Fruit fly (Drosophila melanogaster) whole organism, embryonic: ENCODE data around the gene CG1764.

Experiments
- Antp ChIP-seq: fragments of 200-800 bp; sonication (Bioruptor generic); optimal IDR thresholded peaks from 3 replicates; lab custom pipeline; 2016; ENCODE audit warnings: missing biosample characterization, missing genetic modification characterization
- CG10366 ChIP-seq: fragments of 200-800 bp; sonication (Bioruptor generic); IDR thresholded peaks from 2 replicates; pipeline ENCODE4 v1.3.6; 2022; ENCODE audit warnings: missing biosample characterization, missing genetic modification characterization
- CG11560 ChIP-seq: fragments of 200-800 bp; sonication (Bioruptor generic); IDR thresholded peaks from 3 replicates; pipeline ENCODE4 v1.3.6; 2022; ENCODE audit warnings: missing biosample characterization, missing genetic modification characterization
- CG11696 ChIP-seq: fragments of 200-800 bp; sonication (Bioruptor generic); IDR thresholded peaks from 2 replicates; pipeline ENCODE4 v1.3.6; 2022; ENCODE audit warnings: missing biosample characterization, missing genetic modification characterization
- CG12769 ChIP-seq: fragments of 200-800 bp; sonication (Bioruptor generic); optimal IDR thresholded peaks from 2 replicates; lab custom pipeline; 2019; ENCODE audit warnings: missing biosample characterization, mild to moderate bottlenecking, missing genetic modification characterization, moderate library complexity
- CG17328 ChIP-seq: fragments of 200-800 bp; sonication (Bioruptor generic); IDR thresholded peaks from 2 replicates; pipeline ENCODE4 v1.3.6; 2022; ENCODE audit warnings: missing biosample characterization, missing genetic modification characterization
- CG17568 ChIP-seq: fragments of 200-800 bp; sonication (Bioruptor generic); optimal IDR thresholded peaks from 2 replicates; lab custom pipeline; 2018; ENCODE audit warnings: missing biosample characterization, mild to moderate bottlenecking, missing genetic modification characterization, moderate library complexity
- CG2199 ChIP-seq: fragments of 200-800 bp; sonication (Bioruptor generic); IDR thresholded peaks from 3 replicates; pipeline ENCODE4 v1.3.6; 2022; ENCODE audit warnings: missing biosample characterization, missing genetic modification characterization
- CG32532 ChIP-seq: fragments of 200-800 bp; sonication (Bioruptor generic); IDR thresholded peaks from 2 replicates; pipeline ENCODE4 v1.3.6; 2022; ENCODE audit warnings: missing biosample characterization, missing genetic modification characterization
- CG33213 ChIP-seq: fragments of 200-800 bp; sonication (Bioruptor generic); optimal IDR thresholded peaks from 3 replicates; lab custom pipeline; 2016; ENCODE audit warnings: missing biosample characterization, missing genetic modification characterization
- CG34224 ChIP-seq: fragments of 200-800 bp; sonication (Bioruptor generic); IDR thresholded peaks from 3 replicates; pipeline ENCODE4 v1.3.6; 2022; ENCODE audit warnings: missing biosample characterization, missing genetic modification characterization; ENCODE audit not compliant: partially characterized antibody
- CG43689 ChIP-seq: fragments of 200-800 bp; sonication (Bioruptor generic); IDR thresholded peaks from 2 replicates; pipeline ENCODE4 v1.3.6; 2022; ENCODE audit warnings: missing biosample characterization, missing genetic modification characterization
- CG4424 ChIP-seq: fragments of 200-800 bp; sonication (Bioruptor generic); optimal IDR thresholded peaks from 3 replicates; lab custom pipeline; 2016; ENCODE audit warnings: missing biosample characterization, missing genetic modification characterization
- CG4617 ChIP-seq: fragments of 200-800 bp; sonication (Bioruptor generic); optimal IDR thresholded peaks from 3 replicates; lab custom pipeline; 2016; ENCODE audit warnings: missing biosample characterization, missing genetic modification characterization, borderline replicate concordance
- CG6654 ChIP-seq: fragments of 200-800 bp; sonication (Bioruptor generic); optimal IDR thresholded peaks from 2 replicates; lab custom pipeline; 2017; ENCODE audit warnings: missing biosample characterization, mild to moderate bottlenecking, missing genetic modification characterization
- CG7786 ChIP-seq: fragments of 200-800 bp; sonication (Bioruptor generic); optimal IDR thresholded peaks from 2 replicates; lab custom pipeline; 2016; ENCODE audit warnings: missing biosample characterization, missing genetic modification characterization
- CG7928 ChIP-seq: fragments of 200-800 bp; sonication (Bioruptor generic); optimal IDR thresholded peaks from 2 replicates; lab custom pipeline; 2017; ENCODE audit warnings: missing biosample characterization, mild to moderate bottlenecking, missing genetic modification characterization
- CG9932 ChIP-seq: fragments of 200-800 bp; sonication (Bioruptor generic); IDR thresholded peaks from 2 replicates; pipeline ENCODE4 v1.3.6; 2022; ENCODE audit warnings: missing biosample characterization, missing genetic modification characterization
- Doc3 ChIP-seq: fragments of 200-800 bp; sonication (Bioruptor generic); IDR thresholded peaks from 3 replicates; pipeline ENCODE4 v1.3.6; 2022; ENCODE audit warnings: missing biosample characterization, missing genetic modification characterization; ENCODE audit not compliant: partially characterized antibody
- Drgx ChIP-seq: fragments of 200-800 bp; sonication (Bioruptor generic); IDR thresholded peaks from 2 replicates; pipeline ENCODE4 v1.3.6; 2022; ENCODE audit warnings: missing biosample characterization, missing genetic modification characterization
- ERR ChIP-seq: fragments of 200-800 bp; sonication (Bioruptor generic); optimal IDR thresholded peaks from 2 replicates; lab custom pipeline; 2016; ENCODE audit warnings: missing biosample characterization, missing genetic modification characterization
- Kr ChIP-seq: fragments of 200-800 bp; sonication (Bioruptor generic); optimal IDR thresholded peaks from 2 replicates; lab custom pipeline; 2017; ENCODE audit warnings: missing biosample characterization, mild to moderate bottlenecking, missing genetic modification characterization
- NC2β ChIP-seq: fragments of 200-800 bp; sonication (Bioruptor generic); optimal IDR thresholded peaks from 2 replicates; lab custom pipeline; 2016; ENCODE audit warnings: missing biosample characterization, missing genetic modification characterization
- NFAT ChIP-seq: fragments of 200-800 bp; sonication (Bioruptor generic); IDR thresholded peaks from 2 replicates; pipeline ENCODE4 v1.3.6; 2022; ENCODE audit warnings: missing biosample characterization, missing genetic modification characterization
- NK7.1 ChIP-seq: fragments of 200-800 bp; sonication (Bioruptor generic); optimal IDR thresholded peaks from 3 replicates; lab custom pipeline; 2016; ENCODE audit warnings: missing biosample characterization, missing genetic modification characterization
- NfI ChIP-seq: fragments of 200-800 bp; sonication (Bioruptor generic); optimal IDR thresholded peaks from 3 replicates; lab custom pipeline; 2018; ENCODE audit warnings: missing biosample characterization, mild to moderate bottlenecking, missing genetic modification characterization, moderate library complexity
- Oli ChIP-seq: fragments of 200-800 bp; sonication (Bioruptor generic); optimal IDR thresholded peaks from 2 replicates; lab custom pipeline; 2018; ENCODE audit warnings: missing biosample characterization, mild to moderate bottlenecking, missing genetic modification characterization, moderate library complexity
- Pdp1 ChIP-seq, 2 experiments: fragments of 200-800 bp; sonication (Bioruptor generic); optimal IDR thresholded peaks; 3 replicates each; lab custom pipeline; 2016; ENCODE audit warnings: missing biosample characterization in 2 of 2, missing genetic modification characterization in 2 of 2, mild to moderate bottlenecking in 1 of 2, moderate library complexity in 1 of 2
- Ptx1 ChIP-seq: fragments of 200-800 bp; sonication (Bioruptor generic); IDR thresholded peaks from 2 replicates; pipeline ENCODE4 v1.3.6; 2022; ENCODE audit warnings: missing biosample characterization, missing genetic modification characterization
- Sry-δ ChIP-seq: fragments of 200-800 bp; sonication (Bioruptor generic); optimal IDR thresholded peaks from 2 replicates; lab custom pipeline; 2016; ENCODE audit warnings: missing biosample characterization, missing genetic modification characterization
- Xbp1 ChIP-seq: fragments of 200-800 bp; sonication (Bioruptor generic); optimal IDR thresholded peaks from 3 replicates; lab custom pipeline; 2016; ENCODE audit warnings: missing biosample characterization, mild to moderate bottlenecking, missing genetic modification characterization
- Xrp1 ChIP-seq: fragments of 200-800 bp; sonication (Bioruptor generic); IDR thresholded peaks from 2 replicates; pipeline ENCODE4 v1.3.6; 2022; ENCODE audit warnings: missing biosample characterization, missing genetic modification characterization
- crol ChIP-seq: fragments of 200-800 bp; sonication (Bioruptor generic); IDR thresholded peaks from 2 replicates; pipeline ENCODE4 v1.3.6; 2022; ENCODE audit warnings: missing biosample characterization, missing genetic modification characterization
- dysf ChIP-seq: fragments of 200-800 bp; sonication (Bioruptor generic); IDR thresholded peaks from 3 replicates; pipeline ENCODE4 v1.3.6; 2022; ENCODE audit warnings: missing biosample characterization, missing genetic modification characterization
- ems ChIP-seq: fragments of 200-800 bp; sonication (Bioruptor generic); optimal IDR thresholded peaks from 3 replicates; lab custom pipeline; 2016; ENCODE audit warnings: missing biosample characterization, missing genetic modification characterization
- en ChIP-seq: fragments of 200-800 bp; sonication (Bioruptor generic); optimal IDR thresholded peaks from 2 replicates; lab custom pipeline; 2016; ENCODE audit warnings: missing biosample characterization, missing genetic modification characterization
- eve ChIP-seq, 2 experiments: fragments of >200 bp; optimal IDR thresholded peaks; 2 replicates each; lab custom pipeline; 2017; ENCODE audit warnings: missing biosample characterization in 2 of 2, missing genetic modification characterization in 2 of 2
- gem ChIP-seq: fragments of 200-800 bp; sonication (Bioruptor generic); optimal IDR thresholded peaks from 2 replicates; lab custom pipeline; 2019; ENCODE audit warnings: missing biosample characterization, mild to moderate bottlenecking, missing genetic modification characterization, moderate library complexity
- luna ChIP-seq: fragments of 200-800 bp; sonication (Bioruptor generic); optimal IDR thresholded peaks from 2 replicates; lab custom pipeline; 2016; ENCODE audit warnings: missing biosample characterization, missing genetic modification characterization
- nmo ChIP-seq: fragments of 200-800 bp; sonication (Bioruptor generic); optimal IDR thresholded peaks from 2 replicates; lab custom pipeline; 2018; ENCODE audit warnings: missing biosample characterization, mild to moderate bottlenecking, missing genetic modification characterization, moderate library complexity
- nom ChIP-seq: fragments of 200-800 bp; sonication (Bioruptor generic); optimal IDR thresholded peaks from 2 replicates; lab custom pipeline; 2017; ENCODE audit warnings: missing biosample characterization, missing genetic modification characterization, mild to moderate bottlenecking, moderate library complexity, missing genetic modification reagents
- pan ChIP-seq, 4 experiments: fragments of >200 bp in 3 of 4; fragments of 200-800 bp in 1 of 4; sonication (Bioruptor generic) in 1 of 4; optimal IDR thresholded peaks in 3 of 4; IDR thresholded peaks in 1 of 4; 2 replicates each; pipeline versions ENCODE4 v1.3.6 to Lab custom; 2017 to 2022; ENCODE audit warnings: missing biosample characterization in 2 of 4, missing genetic modification characterization in 2 of 4, mixed read lengths in 1 of 4
- sens ChIP-seq: fragments of 200-800 bp; sonication (Bioruptor generic); peaks from one replicate; lab custom pipeline; 2016; ENCODE audit warnings: missing biosample characterization, missing genetic modification characterization
- sens-2 ChIP-seq: fragments of 200-800 bp; sonication (Bioruptor generic); IDR thresholded peaks from 2 replicates; pipeline ENCODE4 v1.3.6; 2022; ENCODE audit warnings: missing biosample characterization, missing genetic modification characterization
- tgo ChIP-seq: fragments of 200-800 bp; sonication (Bioruptor generic); IDR thresholded peaks from 3 replicates; pipeline ENCODE4 v1.3.6; 2022; ENCODE audit warnings: missing biosample characterization, missing genetic modification characterization
- tio ChIP-seq: fragments of 200-800 bp; sonication (Bioruptor generic); optimal IDR thresholded peaks from 2 replicates; lab custom pipeline; 2017; ENCODE audit warnings: missing biosample characterization, missing genetic modification characterization, inconsistent platforms
- trem ChIP-seq: fragments of 200-800 bp; optimal IDR thresholded peaks from 3 replicates; lab custom pipeline; 2019; ENCODE audit warnings: missing biosample characterization, mild to moderate bottlenecking, missing genetic modification characterization, moderate library complexity
- vvl ChIP-seq: fragments of 200-800 bp; sonication (Bioruptor generic); IDR thresholded peaks from 2 replicates; pipeline ENCODE4 v1.3.6; 2022; ENCODE audit warnings: missing biosample characterization, missing genetic modification characterization
- zen ChIP-seq: fragments of 200-800 bp; sonication (Bioruptor generic); optimal IDR thresholded peaks from 3 replicates; lab custom pipeline; 2018; ENCODE audit warnings: missing biosample characterization, mild to moderate bottlenecking, missing genetic modification characterization, moderate library complexity

CG1764 gene

dm6 chrX:13273417-13273816 lies 28.8 kb downstream of the CG1764 start (continued):
- TF ChIP-seq Antp (GFP tag; lab: Kevin White, UChicago) (peak; percentile 3), gem (tag; lab: Kevin White, UChicago) (peak; percentile 9), Xbp1 (peak; percentile 13), tgo (no peak), pan (optimal IDR thresholded peaks at IDR 0.05; lab: Kevin White, UChicago) (no peak), pan (GFP tag; optimal IDR thresholded peaks at IDR 0.05 in 1 of 2, IDR thresholded peaks at IDR 0.05 in 1 of 2) (peak in 1 of 2 experiments; percentile 15), Drgx (GFP tag; lab: Robert Waterston, UW) (peak; percentile 37; the same call in 1 of the 2 replicates), CG7786 (GFP tag; lab: Kevin White, UChicago) (no peak), vvl (GFP tag; lab: Robert Waterston, UW) (0 out of 2 replicates have a peak, but pooled peaks have one; percentile 36), crol (GFP tag; lab: Robert Waterston, UW) (peak; percentile 55), sens (GFP tag; lab: Kevin White, UChicago) (peak; percentile 80), eve (GFP tag; optimal IDR thresholded peaks at IDR 0.05; lab: Kevin White, UChicago) (no peak), CG10366 (GFP tag; lab: Robert Waterston, UW) (peak; percentile 36), dysf (GFP tag; lab: Robert Waterston, UW) (0 out of 3 replicates have a peak, but pooled peaks have one; percentile 44), NfI (peak; percentile 15), CG11696 (GFP tag; lab: Robert Waterston, UW) (peak; percentile 80), Ptx1 (GFP tag; lab: Robert Waterston, UW) (peak; percentile 22; the same call in 1 of the 2 replicates), tio (GFP tag; lab: Kevin White, UChicago) (no peak), CG32532 (GFP tag; lab: Robert Waterston, UW) (peak; percentile 58), nom (GFP tag; lab: Kevin White, UChicago) (peak; percentile 8), Pdp1 (GFP tag; optimal IDR thresholded peaks at IDR 0.05; lab: Kevin White, UChicago) (peak in 1 of 2 experiments; percentile 20)

DNA sequence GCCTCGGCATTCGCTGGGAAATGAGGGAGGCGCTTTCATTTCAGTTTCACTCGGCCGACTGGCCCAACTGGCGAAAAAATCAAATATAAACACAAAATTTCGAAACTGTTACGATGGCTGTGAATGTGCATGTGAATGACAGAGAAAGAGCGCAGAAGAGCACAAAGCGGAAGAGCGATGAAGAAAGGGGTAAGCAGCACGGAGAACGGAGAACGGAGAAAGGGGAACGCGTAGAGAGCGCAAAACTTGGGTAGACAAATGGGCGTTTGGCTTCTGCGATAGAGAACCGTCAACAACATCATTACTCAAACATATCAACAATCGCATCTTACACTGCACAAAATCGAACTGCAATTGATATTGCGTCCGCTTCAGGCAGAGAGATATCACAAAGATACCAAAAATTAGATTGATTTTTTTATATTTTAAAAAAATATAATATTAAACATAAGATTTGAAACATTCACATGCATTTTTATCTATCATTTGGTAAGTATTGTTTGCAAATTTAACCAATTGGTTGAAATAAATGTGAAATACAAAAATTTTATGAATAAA lies 29.5 kb downstream of the CG1764 start:
- TF ChIP-seq CG17568 (GFP tag; lab: Kevin White, UChicago) (no peak), CG6654 (GFP tag; lab: Kevin White, UChicago) (no peak), NK7.1 (GFP tag; lab: Kevin White, UChicago) (no peak), Sry-δ (GFP tag; lab: Kevin White, UChicago) (no peak), trem (tag; lab: Kevin White, UChicago) (no peak), NC2β (GFP tag; lab: Kevin White, UChicago) (no peak), CG33213 (GFP tag; lab: Kevin White, UChicago) (no peak), CG2199 (GFP tag; lab: Robert Waterston, UW) (no peak), CG12769 (tag; lab: Kevin White, UChicago) (peak; percentile 12), crol (GFP tag; lab: Robert Waterston, UW) (peak; percentile 48), CG4424 (GFP tag; lab: Kevin White, UChicago) (no peak), vvl (GFP tag; lab: Robert Waterston, UW) (peak; percentile 17; the same call in 1 of the 2 replicates), ems (no peak), en (GFP tag; lab: Kevin White, UChicago) (no peak), CG34224 (GFP tag; lab: Robert Waterston, UW) (no peak), CG4617 (GFP tag; lab: Kevin White, UChicago) (no peak), Doc3 (GFP tag; lab: Robert Waterston, UW) (no peak), Oli (tag; lab: Kevin White, UChicago) (peak; percentile 40), luna (GFP tag; lab: Kevin White, UChicago) (no peak), CG43689 (no peak), Xrp1 (GFP tag; lab: Robert Waterston, UW) (peak; percentile 17; the same call in 1 of the 2 replicates), nmo (GFP tag; lab: Kevin White, UChicago) (peak; percentile 32), CG17328 (GFP tag; lab: Robert Waterston, UW) (0 out of 2 replicates have a peak, but pooled peaks have one; percentile 24), CG11560 (tag; lab: Robert Waterston, UW) (no peak), CG7928 (GFP tag; lab: Kevin White, UChicago) (no peak), sens-2 (no peak), NFAT (GFP tag; lab: Robert Waterston, UW) (0 out of 2 replicates have a peak, but pooled peaks have one; percentile 13), CG9932 (no peak), ERR (GFP tag; lab: Kevin White, UChicago) (no peak), zen (tag; lab: Kevin White, UChicago) (no peak), Xbp1 (peak; percentile 10), Kr (GFP tag; lab: Kevin White, UChicago) (no peak)
